Fruit fly (Drosophila melanogaster): ENCODE results near the gene CG10516.
A peak's percentile ranks its signal among the peaks of the same experiment; 100 is the strongest.

DNA sequence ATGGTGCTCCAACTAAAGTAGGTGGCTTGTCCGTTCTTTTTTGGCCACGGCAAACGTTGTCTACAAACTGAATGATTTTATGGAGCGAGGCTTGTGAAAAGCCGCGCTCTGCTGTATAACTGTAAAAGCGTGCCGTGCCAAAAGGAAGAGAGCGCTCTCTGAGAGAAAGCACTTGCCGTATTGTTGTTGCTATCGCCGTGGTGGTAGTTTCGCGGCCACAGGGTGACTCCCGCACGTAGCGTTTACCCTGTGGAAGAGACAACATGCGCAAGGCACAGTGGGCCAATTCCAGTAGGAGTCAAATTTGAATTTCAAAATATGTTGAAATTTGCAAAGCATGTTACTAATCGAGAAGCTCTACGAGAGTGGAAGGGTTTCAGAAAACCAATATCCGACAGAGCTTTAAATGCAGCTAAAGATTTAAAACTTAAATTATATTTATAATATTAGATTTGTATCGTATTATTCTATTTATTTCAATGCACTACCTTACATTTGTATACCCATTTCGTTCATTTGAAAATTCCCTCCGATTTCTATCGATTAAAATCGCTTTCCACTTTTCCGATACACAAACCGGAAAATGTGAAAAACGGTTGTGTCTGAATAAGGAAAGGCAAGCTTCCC lies 43.1 kb upstream of the CG10516 start, which contains the start of gene sff:
- TF ChIP-seq ey (GFP tag; optimal IDR thresholded peaks at IDR 0.05) (no peak), psq (GFP tag; optimal IDR thresholded peaks at IDR 0.05) (no peak), sv (GFP tag; optimal IDR thresholded peaks at IDR 0.05) (peak; percentile 76), Hr78 (GFP tag; optimal IDR thresholded peaks at IDR 0.05) (no peak), h (GFP tag; optimal IDR thresholded peaks at IDR 0.05) (no peak), pan (optimal IDR thresholded peaks at IDR 0.05) (no peak), fru (GFP tag; optimal IDR thresholded peaks at IDR 0.05) (peak; percentile 11), br (GFP tag; optimal IDR thresholded peaks at IDR 0.05) (no peak), Rel (GFP tag; optimal IDR thresholded peaks at IDR 0.05) (no peak), Rel (tag; optimal IDR thresholded peaks at IDR 0.05) (no peak), CrebA (GFP tag; optimal IDR thresholded peaks at IDR 0.05; ENCODE audit: borderline replicate concordance) (no peak), CG9705 (GFP tag; optimal IDR thresholded peaks at IDR 0.05) (no peak), usp (GFP tag; optimal IDR thresholded peaks at IDR 0.05) (no peak)
